Worm (Caenorhabditis elegans) whole organism, late embryonic: Measurements from ENCODE around the gene dbl-1.

Experiments used
- ama-1 ChIP-seq: fragments of 150-350 bp; optimal IDR thresholded peaks from 2 replicates; lab custom pipeline; 2014
- unc-55 ChIP-seq: sonication (generic microtip); optimal IDR thresholded peaks from 2 replicates; lab custom pipeline; 2017; ENCODE audit warnings: missing biosample characterization, missing genetic modification reagents, missing genetic modification characterization
- unc-86 ChIP-seq: sonication (generic microtip); optimal IDR thresholded peaks from 2 replicates; lab custom pipeline; 2016; ENCODE audit warnings: missing genetic modification characterization, missing compliant biosample characterization

ce11 chrV:6801850-6802249 lies 43.9 kb downstream of the dbl-1 start, which contains the start of gene dmsr-10:
- no peak for TF ChIP-seq unc-86 (tag; lab: Kevin White, UChicago)
- no peak for TF ChIP-seq unc-55 (GFP tag; lab: Kevin White, UChicago)
- TF ChIP-seq ama-1 (lab: Kevin White, UChicago), result no peak
